Worm (Caenorhabditis elegans): ENCODE measurements around the gene ZC178.2.

The ZC178.2 gene

ce11 chrV:8660475-8660874 lies 51.3 kb downstream of the ZC178.2 start:
- TF ChIP-seq unc-62 (GFP tag; optimal IDR thresholded peaks at IDR 0.05), result no peak

ce11 chrV:8658577-8659362 lies 53.0 kb downstream of the ZC178.2 start:
- no peak for TF ChIP-seq unc-62 (GFP tag; optimal IDR thresholded peaks at IDR 0.05)

- no peak for TF ChIP-seq unc-62 (GFP tag; optimal IDR thresholded peaks at IDR 0.05)
Observed at ce11 chrV:8657911-8658310, 53.9 kb downstream of the ZC178.2 start.

ce11 chrV:8654460-8655419 lies 57.1 kb downstream of the ZC178.2 start:
- TF ChIP-seq unc-62 (GFP tag; optimal IDR thresholded peaks at IDR 0.05), result no peak

ce11 chrV:8653080-8653821 lies 58.6 kb downstream of the ZC178.2 start:
- TF ChIP-seq unc-62 (GFP tag; optimal IDR thresholded peaks at IDR 0.05), result no peak

ce11 chrV:8652177-8652576 lies 59.6 kb downstream of the ZC178.2 start:
- no peak for TF ChIP-seq unc-62 (GFP tag; optimal IDR thresholded peaks at IDR 0.05)

ce11 chrV:8651007-8651711 lies 60.7 kb downstream of the ZC178.2 start:
- no peak for TF ChIP-seq unc-62 (GFP tag; optimal IDR thresholded peaks at IDR 0.05)

- TF ChIP-seq unc-62 (GFP tag; optimal IDR thresholded peaks at IDR 0.05), result no peak
Observed at ce11 chrV:8650365-8650764, 61.4 kb downstream of the ZC178.2 start.

All from whole organism, dauer.